Worm (Caenorhabditis elegans) whole organism, L1 larva: Measurements from ENCODE around the gene F13E9.5.

Experiments
- C16A3.4 ChIP-seq: fragments of 150-350 bp; optimal IDR thresholded peaks from 2 replicates; lab custom pipeline; 2014; ENCODE audit warnings: missing biosample characterization, missing genetic modification characterization
- ceh-63 ChIP-seq: fragments of 200-800 bp; sonication (Bioruptor generic); optimal IDR thresholded peaks from 2 replicates; lab custom pipeline; 2018; ENCODE audit warnings: mild to moderate bottlenecking, missing genetic modification characterization, missing compliant biosample characterization
- ceh-8 ChIP-seq: fragments of 200-800 bp; sonication (Bioruptor generic); optimal IDR thresholded peaks from 2 replicates; lab custom pipeline; 2018; ENCODE audit warnings: mild to moderate bottlenecking, missing genetic modification characterization, moderate library complexity, missing compliant biosample characterization
- ceh-90 ChIP-seq: sonication (generic microtip); optimal IDR thresholded peaks from 2 replicates; lab custom pipeline; 2016; ENCODE audit warnings: missing genetic modification characterization, missing compliant biosample characterization
- dsc-1 ChIP-seq: sonication (generic microtip); optimal IDR thresholded peaks from 2 replicates; lab custom pipeline; 2016; ENCODE audit warnings: mild to moderate bottlenecking, missing genetic modification characterization, missing compliant biosample characterization
- efl-1 ChIP-seq, 4 experiments: fragments of 150-350 bp; optimal IDR thresholded peaks in 3 of 4; peaks in 1 of 4; 1 replicate in 1 of 4; 2 replicates in 3 of 4; lab custom pipeline; 2014; ENCODE audit warnings: missing biosample characterization in 2 of 4, missing genetic modification characterization in 2 of 4, missing genetic modification reagents in 2 of 4
- egl-13 ChIP-seq: sonication (generic microtip); optimal IDR thresholded peaks from 2 replicates; lab custom pipeline; 2016; ENCODE audit warnings: missing genotype, missing genetic modification reagents, missing genetic modification characterization, missing compliant biosample characterization
- elt-2 ChIP-seq: sonication (generic microtip); optimal IDR thresholded peaks from 2 replicates; lab custom pipeline; 2016; ENCODE audit warnings: missing genetic modification characterization, mild to moderate bottlenecking, inconsistent platforms, missing compliant biosample characterization, missing genetic modification reagents
- elt-3 ChIP-seq, 6 experiments: fragments of 150-350 bp in 1 of 6; sonication (generic microtip); optimal IDR thresholded peaks; 2 replicates each; lab custom pipeline; 2017 to 2018; ENCODE audit warnings: missing biosample characterization in 6 of 6, missing genetic modification characterization in 6 of 6, inconsistent platforms in 1 of 6
- fkh-10 ChIP-seq: sonication (generic microtip); optimal IDR thresholded peaks from 2 replicates; lab custom pipeline; 2017; ENCODE audit warnings: missing biosample characterization, missing genetic modification reagents, missing genetic modification characterization
- fkh-8 ChIP-seq: sonication (generic microtip); optimal IDR thresholded peaks from 2 replicates; lab custom pipeline; 2016; ENCODE audit warnings: mild to moderate bottlenecking, missing genetic modification characterization, missing compliant biosample characterization
- fos-1 ChIP-seq: fragments of 150-350 bp; optimal IDR thresholded peaks from 2 replicates; lab custom pipeline; 2014; ENCODE audit warnings: missing biosample characterization, missing genetic modification characterization
- hlh-17 ChIP-seq: fragments of 200-800 bp; sonication (Bioruptor generic); optimal IDR thresholded peaks from 2 replicates; lab custom pipeline; 2018; ENCODE audit warnings: missing genetic modification characterization, mild to moderate bottlenecking, missing compliant biosample characterization, moderate library complexity, borderline replicate concordance
- hlh-4 ChIP-seq: sonication (generic microtip); optimal IDR thresholded peaks from 2 replicates; lab custom pipeline; 2016; ENCODE audit warnings: mild to moderate bottlenecking, missing genetic modification characterization, missing compliant biosample characterization
- lin-13 ChIP-seq: fragments of 150-350 bp; optimal IDR thresholded peaks from 2 replicates; lab custom pipeline; 2014; ENCODE audit warnings: missing biosample characterization, missing genetic modification reagents, missing genetic modification characterization
- lin-14 ChIP-seq: fragments of 200-800 bp; sonication (Bioruptor generic); optimal IDR thresholded peaks from 2 replicates; lab custom pipeline; 2018; ENCODE audit warnings: mild to moderate bottlenecking, missing genetic modification characterization, moderate library complexity, missing compliant biosample characterization
- lin-15B ChIP-seq: fragments of 150-350 bp; sonication (generic microtip); optimal IDR thresholded peaks from 3 replicates; lab custom pipeline; 2014; ENCODE audit warnings: missing biosample characterization, missing genetic modification characterization
- lin-35 ChIP-seq, 2 experiments: fragments of 150-350 bp; optimal IDR thresholded peaks; 2 replicates each; lab custom pipeline; 2014; ENCODE audit warnings: missing biosample characterization in 2 of 2, missing genetic modification characterization in 2 of 2, missing genetic modification reagents in 2 of 2
- lin-39 ChIP-seq: fragments of 150-350 bp; optimal IDR thresholded peaks from 2 replicates; lab custom pipeline; 2014; ENCODE audit warnings: missing biosample characterization, missing genetic modification reagents, missing genetic modification characterization
- mab-9 ChIP-seq: fragments of 200-800 bp; sonication (Bioruptor generic); IDR thresholded peaks from 2 replicates; pipeline ENCODE4 v1.3.6; 2022; ENCODE audit warnings: missing genetic modification reagents, missing genetic modification characterization, missing compliant biosample characterization
- nhr-11 ChIP-seq: fragments of 150-350 bp; optimal IDR thresholded peaks from 2 replicates; lab custom pipeline; 2014; ENCODE audit warnings: missing biosample characterization, missing genetic modification characterization
- nhr-12 ChIP-seq: sonication (generic microtip); optimal IDR thresholded peaks from 2 replicates; lab custom pipeline; 2017; ENCODE audit warnings: missing biosample characterization, missing genetic modification characterization
- nhr-19 ChIP-seq: fragments of 200-800 bp; sonication (Bioruptor generic); conservative IDR thresholded peaks from 2 replicates; pipeline ENCODE4 v1.3.6; 2022; ENCODE audit warnings: missing genetic modification characterization, missing compliant biosample characterization
- nhr-20 ChIP-seq: sonication (generic microtip); optimal IDR thresholded peaks from 2 replicates; lab custom pipeline; 2016; ENCODE audit warnings: mild to moderate bottlenecking, missing genetic modification characterization, missing compliant biosample characterization
- nhr-47 ChIP-seq: sonication (generic microtip); optimal IDR thresholded peaks from 2 replicates; lab custom pipeline; 2016; ENCODE audit warnings: mild to moderate bottlenecking, missing genetic modification characterization, moderate library complexity, missing compliant biosample characterization
- nhr-71 ChIP-seq: sonication (generic microtip); optimal IDR thresholded peaks from 2 replicates; lab custom pipeline; 2016; ENCODE audit warnings: mild to moderate bottlenecking, missing genetic modification characterization, moderate library complexity, missing compliant biosample characterization
- nhr-90 ChIP-seq: sonication (generic microtip); optimal IDR thresholded peaks from 2 replicates; lab custom pipeline; 2016; ENCODE audit warnings: mild to moderate bottlenecking, missing genetic modification characterization, missing compliant biosample characterization; ENCODE audit not compliant: poor library complexity
- pqm-1 ChIP-seq: sonication (generic microtip); optimal IDR thresholded peaks from 3 replicates; lab custom pipeline; 2017; ENCODE audit warnings: missing biosample characterization, missing genetic modification characterization
- rnt-1 ChIP-seq: sonication (generic microtip); optimal IDR thresholded peaks from 2 replicates; lab custom pipeline; 2016; ENCODE audit warnings: mild to moderate bottlenecking, missing genetic modification characterization, moderate library complexity, missing compliant biosample characterization
- skn-1 ChIP-seq: fragments of 150-350 bp; optimal IDR thresholded peaks from 2 replicates; lab custom pipeline; 2014; ENCODE audit warnings: missing biosample characterization, missing genetic modification characterization
- sptf-1 ChIP-seq: fragments of 150-350 bp; optimal IDR thresholded peaks from 2 replicates; lab custom pipeline; 2014; ENCODE audit warnings: missing biosample characterization, missing genetic modification characterization
- swsn-7 ChIP-seq: sonication (generic microtip); optimal IDR thresholded peaks from 2 replicates; lab custom pipeline; 2016; ENCODE audit warnings: missing genetic modification characterization, missing compliant biosample characterization
- ztf-11 ChIP-seq, 2 experiments: sonication (generic microtip); optimal IDR thresholded peaks; 2 replicates each; lab custom pipeline; 2016 to 2017; ENCODE audit warnings: missing genetic modification characterization in 2 of 2, missing biosample characterization in 1 of 2, missing compliant biosample characterization in 1 of 2
- ztf-4 ChIP-seq: fragments of 150-350 bp; optimal IDR thresholded peaks from 2 replicates; lab custom pipeline; 2014; ENCODE audit warnings: missing biosample characterization, missing genetic modification characterization

The F13E9.5 gene

DNA sequence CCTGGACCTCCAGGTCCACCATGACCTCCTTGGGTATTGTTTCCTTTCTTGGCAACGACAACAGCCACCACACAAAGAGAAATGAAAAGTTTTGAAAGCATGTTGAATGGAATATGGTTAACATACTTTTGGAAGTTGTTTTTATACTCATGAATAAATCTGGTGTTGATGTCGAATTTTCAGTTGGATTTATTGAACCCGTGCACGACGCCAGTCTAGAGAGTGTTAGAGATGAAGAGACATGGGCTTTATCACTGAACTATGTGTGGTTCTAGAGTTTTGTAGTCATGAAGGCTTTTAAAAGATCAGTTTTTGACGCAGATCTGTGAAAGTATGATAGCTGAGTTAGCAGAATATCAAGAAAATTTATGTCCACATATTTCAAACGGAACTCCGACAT, 10.1 kb upstream of the F13E9.5 start, which contains the start of gene srlf-14:
Gene srlf-14, minus strand, starts transcription at position 101 of the 400 bp plus-strand sequence.
- TF ChIP-seq ztf-11 (tag; optimal IDR thresholded peaks at IDR 0.05; lab: Kevin White, UChicago) = no peak
- no peak for TF ChIP-seq efl-1 (optimal IDR thresholded peaks at IDR 0.05; lab: Kevin White, UChicago)
- TF ChIP-seq efl-1 (GFP tag; optimal IDR thresholded peaks at IDR 0.05 in 1 of 2; lab: Kevin White, UChicago) = no peak

DNA sequence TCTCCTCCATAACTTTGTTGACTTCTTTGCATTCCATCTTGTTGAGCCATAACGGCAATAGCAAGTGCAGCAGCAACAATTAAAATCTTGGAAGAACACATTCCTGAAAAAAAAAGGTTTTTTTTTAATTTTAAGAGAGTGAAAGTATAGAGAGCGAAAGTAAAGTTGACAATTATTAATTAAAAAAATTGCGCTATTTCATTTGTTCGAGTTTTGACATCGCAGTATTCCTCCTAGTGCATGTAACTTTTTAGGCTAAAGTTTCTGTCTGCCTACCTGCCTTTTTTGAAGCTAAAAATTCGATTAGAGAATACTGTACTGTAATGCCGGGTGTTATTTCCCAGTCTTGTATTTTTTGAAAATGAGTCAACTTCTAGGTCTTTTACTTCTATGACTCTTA, 7.8 kb upstream of the F13E9.5 start, which contains the start of gene srlf-12:
Gene srlf-12, minus strand, starts transcription at position 101 of the 400 bp plus-strand sequence.
- no peak for TF ChIP-seq nhr-11
- TF ChIP-seq elt-2 (tag; lab: Kevin White, UChicago) = no peak
- no peak for TF ChIP-seq lin-39
- no peak for TF ChIP-seq nhr-19 (GFP tag; lab: Robert Waterston, UW)
- no peak for TF ChIP-seq elt-3 (tag; optimal IDR thresholded peaks at IDR 0.05; lab: Kevin White, UChicago)
- TF ChIP-seq rnt-1 = no peak
- TF ChIP-seq nhr-47 (tag; lab: Kevin White, UChicago) = no peak
- TF ChIP-seq C16A3.4 = no peak
- TF ChIP-seq lin-14 (GFP tag; lab: Kevin White, UChicago) = no peak
- no peak for TF ChIP-seq lin-15B (tag; lab: Kevin White, UChicago)
- TF ChIP-seq ceh-63 (GFP tag; lab: Kevin White, UChicago) = no peak
- no peak for TF ChIP-seq fkh-10 (GFP tag; lab: Kevin White, UChicago)
- TF ChIP-seq dsc-1 = no peak
- TF ChIP-seq hlh-4 (tag; lab: Kevin White, UChicago) = no peak
- TF ChIP-seq, all 84 proteins: peak for 0

DNA sequence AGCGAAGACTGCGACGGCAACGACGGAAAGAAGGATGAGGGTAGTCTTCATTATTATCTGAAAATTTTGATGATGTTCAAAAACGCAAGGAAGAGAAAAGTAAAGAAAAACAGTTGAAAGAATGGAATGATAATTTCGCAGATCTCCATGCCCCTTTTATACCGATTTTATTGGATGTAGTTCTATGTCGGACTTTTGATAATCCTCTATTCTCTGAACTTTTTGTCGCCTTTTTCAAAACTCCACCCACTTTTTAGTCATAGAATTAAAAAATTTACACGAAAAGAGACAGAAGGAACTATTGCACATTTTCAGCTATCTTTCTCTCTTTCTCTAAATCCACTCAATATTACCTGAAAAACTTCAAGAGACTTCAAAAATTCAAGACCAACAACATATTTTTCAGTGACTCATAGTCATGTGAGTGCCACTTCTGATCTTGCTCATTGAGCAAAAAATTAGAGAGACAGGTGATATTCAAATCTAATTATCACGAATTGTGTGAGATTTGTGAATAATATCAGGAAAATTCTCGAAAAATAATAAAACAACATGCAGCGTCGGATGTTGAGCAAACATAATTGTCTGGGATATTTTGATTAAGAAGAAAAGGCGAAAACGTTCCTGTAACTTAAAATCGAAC, 5.8 kb upstream of the F13E9.5 start, which contains the start of gene F13E9.15:
Gene F13E9.15, minus strand, starts transcription at position 51 of the 643 bp plus-strand sequence.
- TF ChIP-seq pqm-1 (tag; lab: Kevin White, UChicago) (no peak), hlh-4 (tag; lab: Kevin White, UChicago) (peak; percentile 96), fos-1 (tag; lab: Kevin White, UChicago) (peak; percentile 10), nhr-20 (peak; percentile 2), fkh-8 (tag; lab: Kevin White, UChicago) (peak; percentile 89), nhr-12 (tag; lab: Kevin White, UChicago) (no peak), nhr-47 (tag; lab: Kevin White, UChicago) (peak; percentile 63), sptf-1 (no peak), nhr-71 (tag; lab: Kevin White, UChicago) (peak; percentile 71), fkh-10 (GFP tag; lab: Kevin White, UChicago) (peak; percentile 17), mab-9 (GFP tag; lab: Robert Waterston, UW) (no peak), ceh-90 (tag; lab: Kevin White, UChicago) (peak; percentile 36), ceh-8 (GFP tag; lab: Kevin White, UChicago) (peak; percentile 70)

DNA sequence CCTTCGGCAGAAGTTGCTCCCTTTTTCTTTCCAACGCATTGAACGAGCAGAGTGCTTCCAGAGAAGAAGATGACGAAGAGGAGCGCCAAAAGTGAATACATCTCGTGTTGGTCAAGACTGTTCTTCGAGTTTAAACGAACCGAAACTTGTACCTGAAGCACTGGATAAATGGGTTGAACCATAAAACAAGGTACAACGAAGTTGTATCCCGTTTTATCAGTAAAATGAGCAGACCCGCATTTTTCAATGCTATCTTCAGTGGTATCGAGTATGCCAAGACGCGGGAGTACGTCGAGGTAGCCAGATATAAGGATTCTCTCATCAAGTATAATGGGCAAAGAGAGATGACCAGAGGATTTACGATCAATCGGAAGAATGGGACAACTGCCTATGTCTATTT, 3.1 kb upstream of the F13E9.5 start, which contains the start of gene F13E9.16:
Gene F13E9.16, minus strand, starts transcription at position 101 of the 400 bp plus-strand sequence.
- TF ChIP-seq lin-13 = no peak
- no peak for TF ChIP-seq sptf-1
- TF ChIP-seq fos-1 (tag; lab: Kevin White, UChicago) = no peak
- no peak for TF ChIP-seq nhr-19 (GFP tag; lab: Robert Waterston, UW)
- no peak for TF ChIP-seq ztf-4 (tag; lab: Kevin White, UChicago)
- TF ChIP-seq skn-1 (tag; lab: Kevin White, UChicago) = no peak
- no peak for TF ChIP-seq nhr-20
- no peak for TF ChIP-seq egl-13 (tag; lab: Kevin White, UChicago)
- no peak for TF ChIP-seq swsn-7 (tag; lab: Kevin White, UChicago)
- no peak for TF ChIP-seq ceh-63 (GFP tag; lab: Kevin White, UChicago)
- TF ChIP-seq lin-35 (GFP tag; optimal IDR thresholded peaks at IDR 0.05; lab: Kevin White, UChicago) = no peak
- TF ChIP-seq hlh-17 = no peak
- TF ChIP-seq nhr-90 = no peak
- no peak for TF ChIP-seq lin-14 (GFP tag; lab: Kevin White, UChicago)
